Worm (Caenorhabditis elegans) whole organism, midembryonic: ENCODE results near the gene zipt-9.

ENCODE experiments used
- T22C8.4 ChIP-seq: fragments of 200-800 bp; sonication (Bioruptor generic); IDR thresholded peaks from 2 replicates; pipeline ENCODE4 v1.3.6; 2022; ENCODE audit warnings: missing genetic modification characterization, missing compliant biosample characterization
- cog-1 ChIP-seq: sonication (generic microtip); optimal IDR thresholded peaks from 2 replicates; lab custom pipeline; 2016; ENCODE audit warnings: missing genetic modification characterization, missing compliant biosample characterization
- flt-1 ChIP-seq: fragments of 200-800 bp; sonication (Bioruptor generic); IDR thresholded peaks from 2 replicates; pipeline ENCODE4 v1.3.6; 2022; ENCODE audit warnings: missing genetic modification characterization, missing compliant biosample characterization
- klf-2 ChIP-seq: fragments of 200-800 bp; sonication (Bioruptor generic); conservative IDR thresholded peaks from 2 replicates; pipeline ENCODE4 v1.3.6; 2022; ENCODE audit warnings: missing genetic modification reagents, missing genetic modification characterization, missing compliant biosample characterization
- med-1 ChIP-seq: sonication (generic microtip); optimal IDR thresholded peaks from 2 replicates; lab custom pipeline; 2017; ENCODE audit warnings: missing genetic modification characterization, mild to moderate bottlenecking, missing compliant biosample characterization, antibody characterized with exemption, missing genetic modification reagents; ENCODE audit not compliant: insufficient read depth
- ref-1 ChIP-seq: fragments of 200-800 bp; sonication (Bioruptor generic); conservative IDR thresholded peaks from 2 replicates; pipeline ENCODE4 v1.3.6; 2022; ENCODE audit warnings: missing genetic modification reagents, missing genetic modification characterization, missing compliant biosample characterization
- tab-1 ChIP-seq: fragments of 200-800 bp; sonication (Bioruptor generic); IDR thresholded peaks from 2 replicates; pipeline ENCODE4 v1.3.6; 2022; ENCODE audit warnings: missing genetic modification characterization, missing compliant biosample characterization
- ztf-23 ChIP-seq: fragments of 200-800 bp; sonication (Bioruptor generic); IDR thresholded peaks from 2 replicates; pipeline ENCODE4 v1.3.6; 2022; ENCODE audit warnings: missing genetic modification reagents, missing genetic modification characterization, missing compliant biosample characterization
- ztf-29 ChIP-seq: fragments of 200-800 bp; sonication (Bioruptor generic); IDR thresholded peaks from 2 replicates; pipeline ENCODE4 v1.3.6; 2022; ENCODE audit warnings: missing genetic modification reagents, missing genetic modification characterization, missing compliant biosample characterization

The zipt-9 gene

DNA sequence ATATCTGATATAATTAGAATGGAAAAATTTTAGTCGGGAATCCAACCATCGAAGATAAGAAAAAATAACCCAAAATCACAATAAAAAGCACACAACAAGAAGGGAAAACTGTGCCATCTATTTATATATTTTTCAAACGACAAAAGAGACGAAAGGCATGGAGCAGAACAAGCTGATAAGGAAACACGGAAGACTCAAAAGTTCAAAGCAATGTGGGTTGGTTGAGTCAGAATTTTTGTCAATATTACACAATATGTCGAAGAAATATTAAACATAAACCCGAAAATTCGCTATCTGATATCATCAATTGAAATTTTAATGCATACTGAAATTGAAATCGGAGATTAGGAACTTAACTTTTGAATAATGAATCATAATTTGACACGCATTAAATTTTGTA, 29.8 kb upstream of the zipt-9 start, which contains the start of gene F35E12.9:
Gene F35E12.9 (minus strand): TSS at position 227 of the 400 bp plus-strand sequence.
- no peak for TF ChIP-seq T22C8.4 (GFP tag; lab: Robert Waterston, UW)
- no peak for TF ChIP-seq flt-1 (GFP tag; lab: Robert Waterston, UW)
- TF ChIP-seq ref-1: no peak
- TF ChIP-seq ztf-29 (GFP tag; lab: Robert Waterston, UW): no peak
- TF ChIP-seq ztf-23 (GFP tag; lab: Robert Waterston, UW): no peak
- TF ChIP-seq klf-2 (GFP tag; lab: Robert Waterston, UW): no peak
- no peak for TF ChIP-seq med-1 (GFP tag; lab: Kevin White, UChicago)
- TF ChIP-seq cog-1 (tag; lab: Kevin White, UChicago): no peak
- TF ChIP-seq tab-1: no peak

DNA sequence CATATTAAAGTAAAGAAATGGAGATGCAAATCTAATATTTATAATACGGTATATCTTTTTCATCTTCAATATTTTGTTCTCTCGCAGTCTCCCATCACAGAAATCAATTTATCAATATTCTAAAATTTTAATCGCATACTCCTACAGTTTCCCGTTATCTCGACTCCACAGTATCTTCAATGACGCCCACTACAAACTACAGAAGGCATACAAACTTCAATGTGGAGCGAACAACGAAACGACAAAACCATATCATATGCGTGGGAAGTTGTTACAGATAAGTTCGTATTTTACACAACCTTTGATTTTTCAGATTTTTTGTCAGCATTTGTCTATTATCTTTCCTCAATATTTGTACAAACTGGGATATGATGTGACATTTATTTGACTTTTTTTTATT, 24.8 kb upstream of the zipt-9 start:
- TF ChIP-seq flt-1 (GFP tag; lab: Robert Waterston, UW) (no peak), cog-1 (tag; lab: Kevin White, UChicago) (no peak), klf-2 (GFP tag; lab: Robert Waterston, UW) (no peak), med-1 (GFP tag; lab: Kevin White, UChicago) (no peak), ztf-29 (GFP tag; lab: Robert Waterston, UW) (no peak), T22C8.4 (GFP tag; lab: Robert Waterston, UW) (no peak), tab-1 (no peak), ztf-23 (GFP tag; lab: Robert Waterston, UW) (no peak), ref-1 (no peak)

DNA sequence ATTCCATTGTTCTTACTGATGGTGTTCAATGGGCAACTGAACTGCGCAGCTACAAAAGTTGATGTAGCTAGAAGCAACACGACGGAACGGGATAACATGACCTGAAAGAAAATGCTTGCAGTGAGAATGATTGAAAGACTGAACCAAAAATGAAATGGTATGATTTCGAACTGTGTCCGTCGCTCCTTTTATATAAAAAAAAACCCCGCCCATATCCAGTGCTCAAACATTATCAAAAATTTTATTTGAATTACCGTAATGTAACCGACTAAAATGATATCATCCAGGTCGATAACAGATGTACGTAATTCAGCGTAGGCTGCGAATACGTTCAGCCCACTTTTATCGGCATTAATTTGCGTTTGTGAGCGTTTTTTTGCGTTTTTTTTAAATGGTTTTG, 23.3 kb upstream of the zipt-9 start, which contains the start of gene irg-5:
Gene irg-5 (minus strand): TSS at position 101 of the 400 bp plus-strand sequence.
- TF ChIP-seq flt-1 (GFP tag; lab: Robert Waterston, UW) (no peak), cog-1 (tag; lab: Kevin White, UChicago) (no peak), med-1 (GFP tag; lab: Kevin White, UChicago) (no peak), klf-2 (GFP tag; lab: Robert Waterston, UW) (no peak), ztf-29 (GFP tag; lab: Robert Waterston, UW) (no peak), ztf-23 (GFP tag; lab: Robert Waterston, UW) (no peak), ref-1 (no peak), T22C8.4 (GFP tag; lab: Robert Waterston, UW) (no peak)

DNA sequence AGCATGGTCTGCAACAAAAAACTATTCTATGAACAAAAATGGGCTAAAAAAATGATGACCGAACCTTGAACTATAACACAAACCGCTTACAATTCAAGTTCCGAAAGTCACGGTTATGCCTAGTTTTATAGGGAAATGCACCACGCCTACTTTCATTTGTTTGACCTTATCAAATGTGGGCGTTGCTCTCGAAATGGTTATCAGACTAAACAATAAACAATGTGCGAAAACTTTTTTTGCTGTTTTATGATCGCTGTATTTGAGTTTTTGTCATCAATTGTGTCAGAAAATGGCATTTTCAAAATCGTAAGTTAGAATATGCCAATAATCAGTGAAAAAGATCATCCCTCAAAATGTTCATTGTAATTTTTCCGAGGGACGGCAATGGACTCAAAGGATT, 21.1 kb upstream of the zipt-9 start, which contains the start of gene F35E12.6:
Gene F35E12.6 (minus strand): TSS at position 101 of the 400 bp plus-strand sequence.
- TF ChIP-seq klf-2 (GFP tag; lab: Robert Waterston, UW) (no peak), ref-1 (no peak), tab-1 (no peak), T22C8.4 (GFP tag; lab: Robert Waterston, UW) (no peak), ztf-29 (GFP tag; lab: Robert Waterston, UW) (no peak), med-1 (GFP tag; lab: Kevin White, UChicago) (no peak)

DNA sequence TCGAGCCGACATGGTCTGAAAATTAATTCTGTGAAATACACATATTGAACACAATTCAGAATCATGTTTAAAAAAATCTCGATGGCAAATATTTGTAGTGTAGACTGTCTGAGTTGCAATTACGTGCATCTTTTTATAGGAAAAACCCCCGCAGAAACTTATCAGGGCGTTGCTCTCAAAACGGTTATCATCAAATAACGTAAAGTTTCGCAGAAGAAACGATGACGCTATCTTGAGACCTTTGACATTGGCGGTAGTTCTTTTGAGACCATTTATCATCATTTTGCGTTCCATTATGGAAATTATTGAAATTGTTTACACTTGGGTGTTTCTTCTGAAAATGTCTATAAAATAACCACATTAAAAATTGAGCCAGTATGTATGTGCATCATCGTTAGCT, 15.7 kb upstream of the zipt-9 start, which contains the start of gene dct-17:
Gene dct-17 (minus strand): TSS at position 23 of the 400 bp plus-strand sequence.
- no peak for TF ChIP-seq T22C8.4 (GFP tag; lab: Robert Waterston, UW)
- TF ChIP-seq flt-1 (GFP tag; lab: Robert Waterston, UW): no peak
- no peak for TF ChIP-seq ref-1

DNA sequence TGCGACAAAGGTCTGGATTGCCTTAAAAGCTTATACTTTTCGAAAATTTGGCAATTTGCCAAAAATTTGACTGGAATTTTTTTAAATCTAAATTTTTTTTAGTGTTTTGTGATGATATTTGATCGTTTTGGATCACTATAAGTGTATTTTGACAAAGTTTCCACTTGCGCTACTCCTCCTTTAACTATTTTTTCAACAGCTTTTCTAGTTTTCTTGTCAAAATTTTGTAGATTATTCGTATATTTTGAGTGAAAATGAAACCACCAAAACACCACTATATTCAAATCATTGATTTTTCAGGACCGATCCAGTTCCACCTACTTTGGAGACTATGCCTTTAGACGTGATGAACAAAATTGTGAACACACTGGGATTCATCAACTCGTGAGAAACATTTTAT, 10.5 kb upstream of the zipt-9 start, which contains the start of gene fbxa-181:
Gene fbxa-181 (plus strand): TSS at position 301 of the 400 bp plus-strand sequence.
- TF ChIP-seq flt-1 (GFP tag; lab: Robert Waterston, UW): no peak

DNA sequence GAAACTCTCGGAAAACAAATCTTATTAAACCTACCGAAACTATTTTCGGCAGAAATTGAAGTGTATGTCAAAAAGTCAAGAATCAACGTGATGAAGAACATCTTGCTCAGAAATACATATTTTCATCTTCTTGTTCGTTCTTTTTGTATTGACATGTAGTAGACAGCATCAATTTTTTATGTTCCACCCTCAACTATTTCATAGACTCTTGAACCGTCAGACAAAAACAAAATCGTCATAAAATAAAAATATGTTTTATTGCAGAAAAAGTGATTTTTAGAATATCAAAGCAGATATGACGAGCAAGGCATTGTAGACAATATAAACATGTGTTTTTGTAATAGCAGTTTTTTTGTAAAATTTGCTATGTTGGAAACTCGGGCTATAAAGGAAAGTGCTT, 9.7 kb upstream of the zipt-9 start, which contains the start of gene F35E12.2:
Gene F35E12.2 (minus strand): TSS at position 101 of the 400 bp plus-strand sequence.
- TF ChIP-seq med-1 (GFP tag; lab: Kevin White, UChicago) (no peak), flt-1 (GFP tag; lab: Robert Waterston, UW) (no peak), ztf-29 (GFP tag; lab: Robert Waterston, UW) (no peak), klf-2 (GFP tag; lab: Robert Waterston, UW) (no peak), T22C8.4 (GFP tag; lab: Robert Waterston, UW) (no peak), ztf-23 (GFP tag; lab: Robert Waterston, UW) (no peak), tab-1 (no peak), cog-1 (tag; lab: Kevin White, UChicago) (no peak), ref-1 (no peak)

DNA sequence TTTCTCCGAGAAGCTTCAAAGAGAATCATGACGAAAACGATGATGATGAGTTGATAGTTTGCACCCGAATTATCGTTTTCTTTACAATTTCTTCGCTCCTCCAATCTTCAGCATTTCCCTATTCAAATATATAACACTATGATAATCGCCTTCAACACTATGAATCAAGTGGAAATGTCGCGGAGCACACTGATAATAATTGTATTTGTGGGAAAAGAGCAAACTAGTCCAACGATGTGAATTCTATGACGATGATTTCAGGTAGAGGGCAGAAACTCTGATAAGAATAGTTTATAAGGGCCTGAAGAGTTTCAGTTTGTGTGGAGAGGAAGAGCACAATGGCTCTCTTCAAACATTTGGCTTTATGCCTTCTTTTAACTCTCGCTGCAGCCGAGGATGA, 1.5 kb upstream of the zipt-9 start, which contains the start of gene T01D3.6:
Gene T01D3.6 (plus strand): TSS at position 294 of the 400 bp plus-strand sequence.
- TF ChIP-seq flt-1 (GFP tag; lab: Robert Waterston, UW): no peak
- TF ChIP-seq T22C8.4 (GFP tag; lab: Robert Waterston, UW): no peak
- no peak for TF ChIP-seq tab-1

DNA sequence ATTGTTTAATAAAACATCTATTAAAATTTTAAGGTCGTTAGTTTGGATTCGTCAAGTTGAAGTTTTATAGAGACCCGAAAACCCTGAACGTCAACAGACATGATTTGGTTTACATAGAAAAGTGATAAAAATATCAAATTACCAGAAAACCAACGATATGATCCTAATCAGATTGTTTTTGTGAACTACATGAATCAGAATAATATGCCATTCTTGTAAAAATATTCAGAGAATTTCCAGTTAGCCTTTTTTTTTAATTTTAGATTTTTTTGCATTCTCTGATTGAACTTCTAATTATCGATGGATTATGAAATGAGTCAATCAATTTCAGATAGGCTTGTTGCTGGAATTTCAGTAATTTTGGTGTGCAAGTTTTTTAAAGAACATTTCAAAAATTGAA, 4.0 kb downstream of the zipt-9 start, which contains the start of gene srx-96:
Gene srx-96 (plus strand): TSS at position 301 of the 400 bp plus-strand sequence.
- TF ChIP-seq flt-1 (GFP tag; lab: Robert Waterston, UW) (no peak), klf-2 (GFP tag; lab: Robert Waterston, UW) (no peak), tab-1 (no peak), ref-1 (no peak), med-1 (GFP tag; lab: Kevin White, UChicago) (no peak), cog-1 (tag; lab: Kevin White, UChicago) (no peak), ztf-29 (GFP tag; lab: Robert Waterston, UW) (no peak), ztf-23 (GFP tag; lab: Robert Waterston, UW) (no peak), T22C8.4 (GFP tag; lab: Robert Waterston, UW) (no peak)

DNA sequence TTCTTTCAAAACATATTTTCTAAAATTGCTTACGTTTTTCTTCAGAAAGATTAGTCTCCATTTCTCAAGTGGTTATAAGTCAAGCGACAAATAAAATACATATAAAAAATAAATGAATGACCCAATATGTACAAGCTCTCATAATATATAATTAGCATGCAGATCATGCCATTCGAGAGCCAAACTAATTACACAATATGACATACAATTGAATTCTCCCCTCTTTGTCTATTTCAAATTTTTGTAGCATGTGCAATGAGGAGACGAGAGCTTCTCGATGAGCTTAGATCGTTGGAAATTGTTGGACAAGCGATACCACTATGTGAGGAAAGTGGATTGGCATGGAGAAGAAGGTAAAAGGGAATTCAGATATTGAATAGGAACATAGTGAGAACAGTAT, 7.8 kb downstream of the zipt-9 start, which contains the start of gene hlh-34:
Gene hlh-34 (minus strand): TSS at position 101 of the 400 bp plus-strand sequence.
- no peak for TF ChIP-seq T22C8.4 (GFP tag; lab: Robert Waterston, UW)
- TF ChIP-seq klf-2 (GFP tag; lab: Robert Waterston, UW): no peak
- no peak for TF ChIP-seq ztf-29 (GFP tag; lab: Robert Waterston, UW)
- TF ChIP-seq flt-1 (GFP tag; lab: Robert Waterston, UW): no peak
- no peak for TF ChIP-seq cog-1 (tag; lab: Kevin White, UChicago)
- no peak for TF ChIP-seq ztf-23 (GFP tag; lab: Robert Waterston, UW)
- no peak for TF ChIP-seq tab-1
- no peak for TF ChIP-seq med-1 (GFP tag; lab: Kevin White, UChicago)
